Worm (Caenorhabditis elegans) whole organism, L2 larva: ENCODE results near the gene Y57A10B.6.
"Not testable (repeated sequence)": the region's sequence is repeated elsewhere in the genome, so short reads cannot be mapped to it uniquely, and the experiment has no call there.

Experiments used
- C34F6.9 ChIP-seq: fragments of 150-350 bp; optimal IDR thresholded peaks from 2 replicates; lab custom pipeline; 2014; ENCODE audit warnings: missing biosample characterization, missing genetic modification characterization
- F13H6.1 ChIP-seq: sonication (generic microtip); optimal IDR thresholded peaks from 2 replicates; lab custom pipeline; 2016; ENCODE audit warnings: missing genetic modification characterization, missing compliant biosample characterization
- R02D3.7 ChIP-seq: fragments of 150-350 bp; optimal IDR thresholded peaks from 2 replicates; lab custom pipeline; 2014; ENCODE audit warnings: missing biosample characterization, missing genetic modification characterization
- Y55F3AM.14 ChIP-seq: fragments of 200-800 bp; sonication (Bioruptor generic); optimal IDR thresholded peaks from 2 replicates; lab custom pipeline; 2018; ENCODE audit warnings: mild to moderate bottlenecking, missing genetic modification characterization, missing compliant biosample characterization
- ZK546.5 ChIP-seq: sonication (generic microtip); optimal IDR thresholded peaks from 2 replicates; lab custom pipeline; 2017; ENCODE audit warnings: missing biosample characterization, missing genetic modification characterization
- alr-1 ChIP-seq: fragments of 150-350 bp; optimal IDR thresholded peaks from 2 replicates; lab custom pipeline; 2014; ENCODE audit warnings: missing biosample characterization, missing genetic modification characterization
- aly-2 ChIP-seq: fragments of 150-350 bp; optimal IDR thresholded peaks from 2 replicates; lab custom pipeline; 2014; ENCODE audit warnings: missing biosample characterization, missing genetic modification characterization
- ama-1 ChIP-seq: fragments of 150-350 bp; optimal IDR thresholded peaks from 2 replicates; lab custom pipeline; 2018; ENCODE audit warnings: inconsistent platforms
- ceh-16 ChIP-seq: fragments of 150-350 bp; optimal IDR thresholded peaks from 2 replicates; lab custom pipeline; 2014; ENCODE audit warnings: missing biosample characterization, missing genetic modification characterization
- ceh-82 ChIP-seq: fragments of 150-350 bp; optimal IDR thresholded peaks from 2 replicates; lab custom pipeline; 2014; ENCODE audit warnings: missing biosample characterization, missing genetic modification characterization
- crh-2 ChIP-seq: sonication (generic microtip); optimal IDR thresholded peaks from 2 replicates; lab custom pipeline; 2017; ENCODE audit warnings: missing biosample characterization, missing genetic modification characterization
- elt-1 ChIP-seq: fragments of 150-350 bp; optimal IDR thresholded peaks from 2 replicates; lab custom pipeline; 2014; ENCODE audit warnings: missing biosample characterization, missing genetic modification characterization
- elt-3 ChIP-seq: sonication (generic microtip); optimal IDR thresholded peaks from 2 replicates; lab custom pipeline; 2017; ENCODE audit warnings: missing biosample characterization, missing genetic modification characterization
- fos-1 ChIP-seq: fragments of 150-350 bp; optimal IDR thresholded peaks from 2 replicates; lab custom pipeline; 2014; ENCODE audit warnings: missing biosample characterization, missing genetic modification characterization
- lin-11 ChIP-seq: fragments of 150-350 bp; sonication (generic microtip); optimal IDR thresholded peaks from 2 replicates; lab custom pipeline; 2014; ENCODE audit warnings: missing biosample characterization, missing genetic modification characterization, inconsistent platforms, mixed read lengths
- lin-39 ChIP-seq: fragments of 150-350 bp; optimal IDR thresholded peaks from 2 replicates; lab custom pipeline; 2014; ENCODE audit warnings: missing biosample characterization, missing genetic modification reagents, missing genetic modification characterization
- lsy-2 ChIP-seq, 2 experiments: fragments of 150-350 bp in 1 of 2; sonication (generic microtip) in 1 of 2; optimal IDR thresholded peaks; 2 replicates each; lab custom pipeline; 2014 to 2017; ENCODE audit warnings: missing biosample characterization in 2 of 2, missing genetic modification characterization in 2 of 2
- mab-5 ChIP-seq: fragments of 150-350 bp; optimal IDR thresholded peaks from 2 replicates; lab custom pipeline; 2014; ENCODE audit warnings: missing biosample characterization, missing genetic modification characterization
- mbf-1 ChIP-seq: sonication (generic microtip); optimal IDR thresholded peaks from 2 replicates; lab custom pipeline; 2017; ENCODE audit warnings: missing biosample characterization, missing genetic modification characterization
- nhr-12 ChIP-seq: fragments of 150-350 bp; optimal IDR thresholded peaks from 2 replicates; lab custom pipeline; 2014; ENCODE audit warnings: missing biosample characterization, missing genetic modification characterization
- nhr-21 ChIP-seq: fragments of 150-350 bp; optimal IDR thresholded peaks from 2 replicates; lab custom pipeline; 2014; ENCODE audit warnings: missing biosample characterization, missing genetic modification characterization
- nhr-23 ChIP-seq: fragments of 150-350 bp; optimal IDR thresholded peaks from 2 replicates; lab custom pipeline; 2014; ENCODE audit warnings: missing biosample characterization, missing genetic modification reagents, missing genetic modification characterization
- nhr-25 ChIP-seq: fragments of 150-350 bp; sonication (generic microtip); optimal IDR thresholded peaks from 3 replicates; lab custom pipeline; 2014; ENCODE audit warnings: missing biosample characterization, missing genetic modification characterization
- nhr-6 ChIP-seq: fragments of 150-350 bp; optimal IDR thresholded peaks from 2 replicates; lab custom pipeline; 2014; ENCODE audit warnings: missing biosample characterization, missing genetic modification characterization
- nhr-77 ChIP-seq: fragments of 150-350 bp; optimal IDR thresholded peaks from 2 replicates; lab custom pipeline; 2014; ENCODE audit warnings: missing biosample characterization, missing genetic modification characterization
- sem-4 ChIP-seq: fragments of 150-350 bp; optimal IDR thresholded peaks from 2 replicates; lab custom pipeline; 2014; ENCODE audit warnings: missing biosample characterization, missing genetic modification reagents, missing genetic modification characterization
- sma-3 ChIP-seq: sonication (generic microtip); optimal IDR thresholded peaks from 2 replicates; lab custom pipeline; 2016; ENCODE audit warnings: missing genetic modification reagents, missing genetic modification characterization, missing compliant biosample characterization
- snpc-4 ChIP-seq: fragments of 150-350 bp; optimal IDR thresholded peaks from 2 replicates; lab custom pipeline; 2014; ENCODE audit warnings: missing biosample characterization, missing genetic modification characterization
- unc-39 ChIP-seq: fragments of 150-350 bp; optimal IDR thresholded peaks from 2 replicates; lab custom pipeline; 2014; ENCODE audit warnings: missing biosample characterization, missing genetic modification characterization
- unc-62 ChIP-seq: fragments of 150-350 bp; optimal IDR thresholded peaks from 2 replicates; lab custom pipeline; 2014; ENCODE audit warnings: missing biosample characterization, missing genetic modification reagents, missing genetic modification characterization
- zag-1 ChIP-seq: fragments of 150-350 bp; optimal IDR thresholded peaks from 2 replicates; lab custom pipeline; 2014; ENCODE audit warnings: missing biosample characterization, missing genetic modification characterization
- ztf-1 ChIP-seq: fragments of 200-800 bp; sonication (Bioruptor generic); conservative IDR thresholded peaks from 2 replicates; pipeline ENCODE4 v1.3.6; 2022; ENCODE audit warnings: missing genetic modification characterization, missing compliant biosample characterization
- ztf-11 ChIP-seq: sonication (generic microtip); optimal IDR thresholded peaks from 2 replicates; lab custom pipeline; 2017; ENCODE audit warnings: missing biosample characterization, missing genetic modification characterization
- ztf-4 ChIP-seq: fragments of 150-350 bp; optimal IDR thresholded peaks from 2 replicates; lab custom pipeline; 2014; ENCODE audit warnings: missing biosample characterization, missing genetic modification characterization

The Y57A10B.6 gene

DNA sequence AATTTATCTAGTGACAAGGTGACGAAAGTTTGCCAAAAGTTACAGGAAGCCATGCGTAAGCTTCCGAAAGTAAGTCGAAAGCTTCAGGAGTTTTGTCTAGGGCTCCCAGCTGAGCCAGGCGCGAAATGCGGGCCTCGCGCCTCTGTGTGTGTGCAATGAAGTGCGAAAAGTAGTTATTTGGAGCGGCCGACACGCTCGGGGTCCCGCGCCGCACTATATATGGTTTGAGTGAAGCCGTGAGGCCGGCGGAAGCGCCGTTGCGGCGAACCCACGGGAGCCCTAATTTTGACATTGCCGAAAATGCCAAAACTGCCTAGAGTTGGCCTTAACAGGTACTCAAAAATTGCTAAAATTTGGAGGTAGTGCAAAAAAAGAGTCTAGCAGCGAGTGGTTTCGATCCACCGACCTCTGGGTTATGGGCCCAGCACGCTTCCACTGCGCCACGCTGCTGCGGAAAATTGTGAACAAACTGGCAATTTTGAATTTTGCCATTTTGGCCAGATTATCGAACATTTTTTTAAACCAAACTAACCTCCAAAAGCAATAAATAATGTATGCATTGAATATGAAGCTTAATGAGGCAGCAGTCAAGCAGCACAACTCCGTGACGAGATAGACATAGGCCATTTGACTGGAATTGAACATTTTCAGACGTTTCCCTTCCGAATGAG is 45.5 kb downstream of the Y57A10B.6 start:
- TF ChIP-seq ama-1 (lab: Kevin White, UChicago) = no peak
- no peak for TF ChIP-seq ZK546.5
- no peak for TF ChIP-seq unc-39 (tag; lab: Kevin White, UChicago)
- TF ChIP-seq crh-2 (tag; lab: Kevin White, UChicago) = no peak
- TF ChIP-seq nhr-25 (tag; lab: Kevin White, UChicago) = no peak
- no peak for TF ChIP-seq lin-11 (tag; lab: Kevin White, UChicago)
- no peak for TF ChIP-seq elt-1 (tag; lab: Kevin White, UChicago)
- no peak for TF ChIP-seq unc-62
- no peak for TF ChIP-seq nhr-12 (tag; lab: Kevin White, UChicago)
- TF ChIP-seq C34F6.9 (tag; lab: Kevin White, UChicago) = no peak
- TF ChIP-seq Y55F3AM.14 (GFP tag; lab: Kevin White, UChicago) = no peak
- no peak for TF ChIP-seq R02D3.7
- no peak for TF ChIP-seq sma-3
- TF ChIP-seq snpc-4 = no peak
- no peak for TF ChIP-seq nhr-21 (tag; lab: Kevin White, UChicago)
- TF ChIP-seq mbf-1 = no peak
- TF ChIP-seq ceh-16 = no peak
- no peak for TF ChIP-seq nhr-23 (tag; lab: Kevin White, UChicago)

DNA sequence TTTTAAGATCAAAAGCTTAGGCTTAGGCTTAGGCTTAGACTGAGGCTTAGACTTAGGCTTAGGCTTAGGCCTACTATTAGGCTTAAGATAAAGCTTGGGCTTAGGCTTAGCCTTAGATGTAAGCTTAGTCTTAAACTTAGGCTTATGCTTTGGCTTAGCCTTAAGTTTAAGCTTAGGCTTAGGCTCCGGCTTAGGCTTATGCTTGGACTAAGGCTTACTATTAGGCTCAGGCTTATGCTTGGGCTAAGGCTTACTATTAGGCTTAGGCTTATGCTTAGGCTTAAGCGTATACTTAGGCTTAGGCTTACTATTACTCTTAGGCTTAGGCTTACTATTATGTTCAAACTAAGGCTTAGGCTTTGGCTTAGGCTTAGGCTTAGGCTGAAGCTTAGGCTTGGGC is 46.8 kb downstream of the Y57A10B.6 start:
- TF ChIP-seq nhr-77 (tag; lab: Kevin White, UChicago) = no peak
- no peak for TF ChIP-seq alr-1 (tag; lab: Kevin White, UChicago)
- TF ChIP-seq fos-1 = no peak
- TF ChIP-seq aly-2 (tag; lab: Kevin White, UChicago) = no peak
- no peak for TF ChIP-seq mab-5
- no peak for TF ChIP-seq nhr-6 (tag; lab: Kevin White, UChicago)
- no peak for TF ChIP-seq nhr-12 (tag; lab: Kevin White, UChicago)
- no peak for TF ChIP-seq ztf-11 (tag; lab: Kevin White, UChicago)
- TF ChIP-seq zag-1 (tag; lab: Kevin White, UChicago) = no peak
- TF ChIP-seq ztf-1 = no peak
- no peak for TF ChIP-seq sma-3
- no peak for TF ChIP-seq lin-39
- TF ChIP-seq F13H6.1 (tag; lab: Kevin White, UChicago) = no peak
- TF ChIP-seq elt-3 (tag; lab: Kevin White, UChicago) = no peak
- TF ChIP-seq ama-1 (lab: Kevin White, UChicago) = no peak
- TF ChIP-seq ZK546.5 = no peak
- TF ChIP-seq ceh-82 (tag; lab: Kevin White, UChicago) = no peak
- no peak for TF ChIP-seq ztf-4 (tag; lab: Kevin White, UChicago)

DNA sequence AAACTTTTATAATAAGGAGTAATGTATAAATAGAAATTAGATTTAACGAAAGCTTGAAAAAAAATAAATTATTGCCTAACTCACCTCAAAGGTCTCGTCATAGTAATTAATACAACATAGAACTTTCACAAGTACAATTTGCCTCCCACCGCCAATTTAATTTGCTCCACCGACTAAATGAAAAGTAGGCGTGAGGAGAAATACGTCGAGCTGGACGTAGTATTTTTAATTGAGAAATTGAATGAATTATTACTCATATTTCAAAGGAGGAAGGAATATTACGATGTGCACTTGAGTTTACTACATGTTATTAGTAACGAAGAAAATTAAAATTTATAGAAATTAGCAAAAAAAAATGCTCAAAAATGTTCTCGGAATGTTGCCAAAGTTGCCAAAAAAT is 48.6 kb downstream of the Y57A10B.6 start, which contains the start of gene Y57A10C.9:
Gene Y57A10C.9, minus strand, starts transcription at position 101 of the 400 bp plus-strand sequence.
- TF ChIP-seq sem-4 = no peak
- no peak for TF ChIP-seq mab-5
- no peak for TF ChIP-seq ceh-16

ce11 chrII:12441164-12441563 is 51.3 kb downstream of the Y57A10B.6 start, which contains the start of gene Y57A10C.10:
Y57A10C.10 (minus strand) TSS chrII:12441264.
- TF ChIP-seq ztf-1; lsy-2 (tag; optimal IDR thresholded peaks at IDR 0.05; lab: Kevin White, UChicago); mbf-1: not testable (repeated sequence)
